Worm (Caenorhabditis elegans): Measurements from ENCODE around the gene tag-281.

ce11 chrII:12499969-12500368 is 40.4 kb downstream of the tag-281 start:
- TF ChIP-seq nhr-76 (tag; optimal IDR thresholded peaks at IDR 0.05): no peak
- no peak for TF ChIP-seq pha-4 (tag; optimal IDR thresholded peaks at IDR 0.05)
- TF ChIP-seq unc-39 (tag; optimal IDR thresholded peaks at IDR 0.05): no peak
- TF ChIP-seq nhr-237 (tag; optimal IDR thresholded peaks at IDR 0.05): no peak
- TF ChIP-seq snpc-4 (tag; optimal IDR thresholded peaks at IDR 0.05): no peak
- no peak for TF ChIP-seq ztf-11 (tag; optimal IDR thresholded peaks at IDR 0.05)
- no peak for TF ChIP-seq ceh-43 (GFP tag; optimal IDR thresholded peaks at IDR 0.05)
- no peak for TF ChIP-seq lsy-2 (tag; optimal IDR thresholded peaks at IDR 0.05)
- TF ChIP-seq tbx-8 (GFP tag; optimal IDR thresholded peaks at IDR 0.05): no peak
- TF ChIP-seq sptf-1 (tag; optimal IDR thresholded peaks at IDR 0.05): no peak
- TF ChIP-seq lin-32 (GFP tag; optimal IDR thresholded peaks at IDR 0.05): no peak
- TF ChIP-seq unc-62 (GFP tag; optimal IDR thresholded peaks at IDR 0.05): no peak
- TF ChIP-seq zip-8 (tag; optimal IDR thresholded peaks at IDR 0.05): no peak
- TF ChIP-seq bed-3 (GFP tag; optimal IDR thresholded peaks at IDR 0.05): no peak
